Fruit fly (Drosophila melanogaster) whole organism, embryonic: ENCODE data around the gene CG14329.
A peak's percentile ranks its signal among the peaks of the same experiment; 100 is the strongest.

ENCODE experiments used
- BtbVII ChIP-seq: fragments of 200-800 bp; sonication (Bioruptor generic); optimal IDR thresholded peaks from 3 replicates; lab custom pipeline; 2017; ENCODE audit warnings: missing biosample characterization, mild to moderate bottlenecking, missing genetic modification characterization
- CG10209 ChIP-seq: fragments of 200-800 bp; sonication (Bioruptor generic); optimal IDR thresholded peaks from 3 replicates; lab custom pipeline; 2017; ENCODE audit warnings: missing biosample characterization, mild to moderate bottlenecking, missing genetic modification characterization, missing genetic modification reagents
- CG10979 ChIP-seq: fragments of 200-800 bp; sonication (Bioruptor generic); optimal IDR thresholded peaks from 2 replicates; lab custom pipeline; 2018; ENCODE audit warnings: missing biosample characterization, mild to moderate bottlenecking, missing genetic modification characterization, moderate library complexity
- CG11504 ChIP-seq: fragments of 200-800 bp; sonication (Bioruptor generic); optimal IDR thresholded peaks from 3 replicates; lab custom pipeline; 2019; ENCODE audit warnings: missing biosample characterization, mild to moderate bottlenecking, missing genetic modification characterization, moderate library complexity
- CG11560 ChIP-seq: fragments of 200-800 bp; sonication (Bioruptor generic); IDR thresholded peaks from 3 replicates; pipeline ENCODE4 v1.3.6; 2022; ENCODE audit warnings: missing biosample characterization, missing genetic modification characterization
- CG14441 ChIP-seq: fragments of 200-800 bp; sonication (Bioruptor generic); IDR thresholded peaks from 2 replicates; pipeline ENCODE4 v1.3.6; 2022; ENCODE audit warnings: missing biosample characterization, missing genetic modification characterization
- CG1603 ChIP-seq: fragments of 200-800 bp; sonication (Bioruptor generic); optimal IDR thresholded peaks from 2 replicates; lab custom pipeline; 2019; ENCODE audit warnings: missing biosample characterization, mild to moderate bottlenecking, missing genetic modification characterization, moderate library complexity
- CG16779 ChIP-seq: fragments of 200-800 bp; sonication (Bioruptor generic); IDR thresholded peaks from 2 replicates; pipeline ENCODE4 v1.3.6; 2022; ENCODE audit warnings: missing biosample characterization, missing genetic modification characterization
- CG17802 ChIP-seq: fragments of 200-800 bp; sonication (Bioruptor generic); optimal IDR thresholded peaks from 2 replicates; lab custom pipeline; 2018; ENCODE audit warnings: missing biosample characterization, mild to moderate bottlenecking, missing genetic modification characterization, moderate library complexity
- CG18764 ChIP-seq: fragments of 200-800 bp; sonication (Bioruptor generic); optimal IDR thresholded peaks from 3 replicates; lab custom pipeline; 2016; ENCODE audit warnings: missing biosample characterization, missing genetic modification characterization
- CG2875 ChIP-seq: fragments of 200-800 bp; sonication (Bioruptor generic); optimal IDR thresholded peaks from 2 replicates; lab custom pipeline; 2017; ENCODE audit warnings: missing biosample characterization, mild to moderate bottlenecking, missing genetic modification characterization, missing genetic modification reagents
- CG30431 ChIP-seq: fragments of 200-800 bp; sonication (Bioruptor generic); optimal IDR thresholded peaks from 2 replicates; lab custom pipeline; 2017; ENCODE audit warnings: missing biosample characterization, missing genetic modification characterization
- CG31441 ChIP-seq: fragments of 200-800 bp; sonication (Bioruptor generic); IDR thresholded peaks from 2 replicates; pipeline ENCODE4 v1.3.6; 2022; ENCODE audit warnings: missing biosample characterization, missing genetic modification characterization
- CG3838 ChIP-seq: fragments of 200-800 bp; sonication (Bioruptor generic); optimal IDR thresholded peaks from 3 replicates; lab custom pipeline; 2016; ENCODE audit warnings: missing biosample characterization, missing genetic modification characterization
- CG4617 ChIP-seq: fragments of 200-800 bp; sonication (Bioruptor generic); optimal IDR thresholded peaks from 3 replicates; lab custom pipeline; 2016; ENCODE audit warnings: missing biosample characterization, missing genetic modification characterization, borderline replicate concordance
- CG4820 ChIP-seq: fragments of 200-800 bp; sonication (Bioruptor generic); optimal IDR thresholded peaks from 3 replicates; lab custom pipeline; 2016; ENCODE audit warnings: missing biosample characterization, missing genetic modification characterization
- CG4854 ChIP-seq: fragments of 200-800 bp; sonication (Bioruptor generic); optimal IDR thresholded peaks from 2 replicates; lab custom pipeline; 2016; ENCODE audit warnings: missing biosample characterization, missing genetic modification characterization, inconsistent platforms
- CG5245 ChIP-seq: fragments of 200-800 bp; sonication (Bioruptor generic); optimal IDR thresholded peaks from 3 replicates; lab custom pipeline; 2016; ENCODE audit warnings: missing biosample characterization, missing genetic modification characterization
- CG6689 ChIP-seq: fragments of 200-800 bp; sonication (Bioruptor generic); IDR thresholded peaks from 2 replicates; pipeline ENCODE4 v1.3.6; 2022; ENCODE audit warnings: missing biosample characterization, missing genetic modification characterization
- CG9727 ChIP-seq: fragments of 200-800 bp; sonication (Bioruptor generic); optimal IDR thresholded peaks from 3 replicates; lab custom pipeline; 2017; ENCODE audit warnings: missing biosample characterization, mild to moderate bottlenecking, missing genetic modification characterization
- CG9797 ChIP-seq: fragments of 200-800 bp; sonication (Bioruptor generic); optimal IDR thresholded peaks from 3 replicates; lab custom pipeline; 2018; ENCODE audit warnings: missing biosample characterization, mild to moderate bottlenecking, missing genetic modification characterization
- CG9932 ChIP-seq: fragments of 200-800 bp; sonication (Bioruptor generic); IDR thresholded peaks from 2 replicates; pipeline ENCODE4 v1.3.6; 2022; ENCODE audit warnings: missing biosample characterization, missing genetic modification characterization
- CkIIα-i1 ChIP-seq: fragments of 200-800 bp; sonication (Bioruptor generic); IDR thresholded peaks from 2 replicates; pipeline ENCODE4 v1.3.6; 2022; ENCODE audit warnings: missing biosample characterization, missing genetic modification characterization
- Dll ChIP-seq: fragments of 200-800 bp; sonication (Bioruptor generic); IDR thresholded peaks from 4 replicates; pipeline ENCODE4 v1.3.6; 2022; ENCODE audit warnings: missing biosample characterization, missing genetic modification characterization; ENCODE audit not compliant: partially characterized antibody
- Fer3 ChIP-seq: fragments of 200-800 bp; sonication (Bioruptor generic); optimal IDR thresholded peaks from 2 replicates; lab custom pipeline; 2018; ENCODE audit warnings: missing biosample characterization, mild to moderate bottlenecking, missing genetic modification characterization, moderate library complexity
- H2.0 ChIP-seq: fragments of 200-800 bp; sonication (Bioruptor generic); IDR thresholded peaks from 2 replicates; pipeline ENCODE4 v1.3.6; 2022; ENCODE audit warnings: missing biosample characterization, missing genetic modification characterization
- Mrtf ChIP-seq: fragments of 200-800 bp; sonication (Bioruptor generic); IDR thresholded peaks from 3 replicates; pipeline ENCODE4 v1.3.6; 2022; ENCODE audit warnings: missing biosample characterization, missing genetic modification characterization
- Nf-YA ChIP-seq: fragments of 200-800 bp; sonication (Bioruptor generic); IDR thresholded peaks from 2 replicates; pipeline ENCODE4 v1.3.6; 2022; ENCODE audit warnings: missing biosample characterization, missing genetic modification characterization
- Nf-YB ChIP-seq: fragments of 200-800 bp; sonication (Bioruptor generic); optimal IDR thresholded peaks from 3 replicates; lab custom pipeline; 2019; ENCODE audit warnings: missing biosample characterization, mild to moderate bottlenecking, missing genetic modification characterization, moderate library complexity
- Sox100B ChIP-seq: fragments of 200-800 bp; sonication (Bioruptor generic); optimal IDR thresholded peaks from 3 replicates; lab custom pipeline; 2018; ENCODE audit warnings: missing biosample characterization, mild to moderate bottlenecking, missing genetic modification characterization
- Taf1 ChIP-seq: fragments of 200-800 bp; sonication (Bioruptor generic); IDR thresholded peaks from 2 replicates; pipeline ENCODE4 v1.3.6; 2022; ENCODE audit warnings: missing biosample characterization, missing genetic modification characterization
- Xrp1 ChIP-seq: fragments of 200-800 bp; sonication (Bioruptor generic); IDR thresholded peaks from 2 replicates; pipeline ENCODE4 v1.3.6; 2022; ENCODE audit warnings: missing biosample characterization, missing genetic modification characterization
- ara ChIP-seq: fragments of 200-800 bp; sonication (Bioruptor generic); IDR thresholded peaks from 2 replicates; pipeline ENCODE4 v1.3.6; 2022; ENCODE audit warnings: missing biosample characterization, missing genetic modification characterization
- bcd ChIP-seq: fragments of 200-800 bp; sonication (Bioruptor generic); optimal IDR thresholded peaks from 2 replicates; lab custom pipeline; 2017; ENCODE audit warnings: missing biosample characterization, mild to moderate bottlenecking, missing genetic modification characterization
- croc ChIP-seq: fragments of 200-800 bp; sonication (Bioruptor generic); conservative IDR thresholded peaks from 3 replicates; pipeline ENCODE4 v1.3.6; 2022; ENCODE audit warnings: missing biosample characterization, missing genetic modification characterization
- dmrt11E ChIP-seq: fragments of 200-800 bp; sonication (Bioruptor generic); optimal IDR thresholded peaks from 3 replicates; lab custom pipeline; 2018; ENCODE audit warnings: missing biosample characterization, mild to moderate bottlenecking, missing genetic modification characterization, moderate library complexity
- dpn ChIP-seq, 2 experiments: fragments of 200-800 bp; sonication (Bioruptor generic); optimal IDR thresholded peaks; 3 replicates each; lab custom pipeline; 2016; ENCODE audit warnings: missing biosample characterization in 2 of 2, missing genetic modification characterization in 2 of 2
- esg ChIP-seq: fragments of 200-800 bp; sonication (Bioruptor generic); conservative IDR thresholded peaks from 2 replicates; pipeline ENCODE4 v1.3.6; 2022; ENCODE audit warnings: missing biosample characterization, missing genetic modification characterization
- grau ChIP-seq: fragments of 200-800 bp; optimal IDR thresholded peaks from 3 replicates; lab custom pipeline; 2019; ENCODE audit warnings: missing biosample characterization, mild to moderate bottlenecking, missing genetic modification characterization, moderate library complexity
- gro ChIP-seq: fragments of 200-800 bp; sonication (Bioruptor generic); optimal IDR thresholded peaks from 2 replicates; lab custom pipeline; 2016; ENCODE audit warnings: missing biosample characterization, missing genetic modification characterization
- gsb-n ChIP-seq: fragments of 200-800 bp; sonication (Bioruptor generic); optimal IDR thresholded peaks from 3 replicates; lab custom pipeline; 2018; ENCODE audit warnings: missing biosample characterization, mild to moderate bottlenecking, missing genetic modification characterization
- hb ChIP-seq: fragments of 200-800 bp; sonication (Bioruptor generic); IDR thresholded peaks from 3 replicates; pipeline ENCODE4 v1.3.6; 2022; ENCODE audit warnings: missing biosample characterization, missing genetic modification characterization; ENCODE audit not compliant: partially characterized antibody
- jumu ChIP-seq: fragments of 200-800 bp; sonication (Bioruptor generic); optimal IDR thresholded peaks from 3 replicates; lab custom pipeline; 2016; ENCODE audit warnings: missing biosample characterization, missing genetic modification characterization
- lola ChIP-seq, 3 experiments: fragments of >200 bp in 2 of 3; fragments of 200-800 bp in 1 of 3; sonication (Bioruptor generic) in 1 of 3; optimal IDR thresholded peaks; 2 replicates each; lab custom pipeline; 2017 to 2019; ENCODE audit warnings: missing biosample characterization in 3 of 3, missing genetic modification characterization in 3 of 3, mild to moderate bottlenecking in 1 of 3, moderate library complexity in 1 of 3
- luna ChIP-seq: fragments of 200-800 bp; sonication (Bioruptor generic); optimal IDR thresholded peaks from 2 replicates; lab custom pipeline; 2016; ENCODE audit warnings: missing biosample characterization, missing genetic modification characterization
- onecut ChIP-seq: fragments of 200-800 bp; sonication (Bioruptor generic); IDR thresholded peaks from 2 replicates; pipeline ENCODE4 v1.3.6; 2022; ENCODE audit warnings: missing biosample characterization, missing genetic modification characterization
- sd ChIP-seq: fragments of 200-800 bp; sonication (Bioruptor generic); optimal IDR thresholded peaks from 3 replicates; lab custom pipeline; 2018; ENCODE audit warnings: missing biosample characterization, mild to moderate bottlenecking, missing genetic modification characterization, moderate library complexity
- toy ChIP-seq: fragments of 200-800 bp; sonication (Bioruptor generic); IDR thresholded peaks from 2 replicates; pipeline ENCODE4 v1.3.6; 2022; ENCODE audit warnings: missing biosample characterization, missing genetic modification characterization
- twi ChIP-seq: fragments of 200-800 bp; optimal IDR thresholded peaks from 2 replicates; lab custom pipeline; 2019; ENCODE audit warnings: missing biosample characterization, mild to moderate bottlenecking, missing genetic modification characterization, moderate library complexity

CG14329 gene

dm6 chr3R:17583658-17584460 lies 25.3 kb upstream of the CG14329 start:
- no peak for TF ChIP-seq Nf-YA
- TF ChIP-seq ara (GFP tag; lab: Robert Waterston, UW), result peak; percentile 69
- no peak for TF ChIP-seq luna (GFP tag; lab: Kevin White, UChicago)
- peak; percentile 82 for TF ChIP-seq Xrp1 (GFP tag; lab: Robert Waterston, UW)
- TF ChIP-seq CG4617, result no peak
- no peak for TF ChIP-seq jumu (GFP tag; lab: Kevin White, UChicago)
- peak; percentile 55 for TF ChIP-seq croc (GFP tag; lab: Robert Waterston, UW)
- TF ChIP-seq gro, result no peak
- TF ChIP-seq H2.0 (GFP tag; lab: Robert Waterston, UW), result no peak
- TF ChIP-seq dmrt11E, result peak; percentile 84
- peak; percentile 52 for TF ChIP-seq Sox100B
- peak; percentile 15 for TF ChIP-seq Fer3 (tag; lab: Kevin White, UChicago)
- peak; percentile 37 for TF ChIP-seq CG10209 (GFP tag; lab: Kevin White, UChicago)
- TF ChIP-seq CG16779 (GFP tag; lab: Robert Waterston, UW), result no peak
- TF ChIP-seq CG6689, result peak; percentile 49; the same call in 1 of the 2 replicates
- TF ChIP-seq CG30431, result no peak
- no peak for TF ChIP-seq toy (GFP tag; lab: Robert Waterston, UW)
- TF ChIP-seq gsb-n, result peak; percentile 61
- peak; percentile 18 for TF ChIP-seq sd (tag; lab: Kevin White, UChicago)
- TF ChIP-seq lola (GFP tag; optimal IDR thresholded peaks at IDR 0.05; lab: Kevin White, UChicago), result peak in 1 of 3 experiments; percentile 79
- TF ChIP-seq CG5245 (GFP tag; lab: Kevin White, UChicago), result peak; percentile 25
- no peak for TF ChIP-seq CG11560 (tag; lab: Robert Waterston, UW)
- no peak for TF ChIP-seq Dll (GFP tag; lab: Robert Waterston, UW)
- TF ChIP-seq CG17802 (tag; lab: Kevin White, UChicago), result no peak
- no peak for TF ChIP-seq CkIIα-i1 (GFP tag; lab: Robert Waterston, UW)
- TF ChIP-seq CG11504 (tag; lab: Kevin White, UChicago), result peak; percentile 77
- peak; percentile 67 for TF ChIP-seq CG31441 (GFP tag; lab: Robert Waterston, UW)
- TF ChIP-seq Nf-YB, result peak; percentile 7
- TF ChIP-seq CG9932, result no peak
- TF ChIP-seq grau (tag; lab: Kevin White, UChicago), result peak; percentile 57
- peak; percentile 58 for TF ChIP-seq CG9727
- no peak for TF ChIP-seq CG3838
- no peak for TF ChIP-seq BtbVII (GFP tag; lab: Kevin White, UChicago)
- TF ChIP-seq twi (tag; lab: Kevin White, UChicago), result peak; percentile 23
- no peak for TF ChIP-seq Mrtf (GFP tag; lab: Robert Waterston, UW)
- peak; percentile 18 for TF ChIP-seq bcd (GFP tag; lab: Kevin White, UChicago)
- TF ChIP-seq CG4820, result peak; percentile 50
- TF ChIP-seq CG2875 (GFP tag; lab: Kevin White, UChicago), result peak; percentile 20
- peak; percentile 80 for TF ChIP-seq CG10979 (tag; lab: Kevin White, UChicago)
- no peak for TF ChIP-seq CG14441 (GFP tag; lab: Robert Waterston, UW)
- TF ChIP-seq CG1603 (tag; lab: Kevin White, UChicago), result peak; percentile 60
- no peak for TF ChIP-seq CG18764 (GFP tag; lab: Kevin White, UChicago)
- TF ChIP-seq onecut (GFP tag; lab: Robert Waterston, UW), result peak; percentile 46; the same call in 1 of the 2 replicates
- TF ChIP-seq dpn (GFP tag; optimal IDR thresholded peaks at IDR 0.05; lab: Kevin White, UChicago), result peak in 1 of 2 experiments; percentile 20
- TF ChIP-seq hb (GFP tag; lab: Robert Waterston, UW), result no peak
- no peak for TF ChIP-seq Taf1 (GFP tag; lab: Robert Waterston, UW)
- TF ChIP-seq esg (GFP tag; lab: Robert Waterston, UW), result 0 out of 2 replicates have a peak, but pooled peaks have one; percentile 23
- no peak for TF ChIP-seq CG9797
- no peak for TF ChIP-seq CG4854 (GFP tag; lab: Kevin White, UChicago)
